Fruit fly (Drosophila melanogaster) whole organism, embryonic: ENCODE measurements around the gene Pop5.

Experiments used
- Atf6 ChIP-seq: fragments of 200-800 bp; sonication (Bioruptor generic); IDR thresholded peaks from 2 replicates; pipeline ENCODE4 v1.3.6; 2022; ENCODE audit warnings: missing biosample characterization, missing genetic modification characterization
- CG10654 ChIP-seq: fragments of 200-800 bp; sonication (Bioruptor generic); optimal IDR thresholded peaks from 2 replicates; lab custom pipeline; 2016; ENCODE audit warnings: missing biosample characterization, missing genetic modification characterization
- CG11085 ChIP-seq: fragments of 200-800 bp; sonication (Bioruptor generic); IDR thresholded peaks from 2 replicates; pipeline ENCODE4 v1.3.6; 2022; ENCODE audit warnings: missing biosample characterization, missing genetic modification characterization
- CG11504 ChIP-seq: fragments of 200-800 bp; sonication (Bioruptor generic); optimal IDR thresholded peaks from 3 replicates; lab custom pipeline; 2019; ENCODE audit warnings: missing biosample characterization, mild to moderate bottlenecking, missing genetic modification characterization, moderate library complexity
- CG12071 ChIP-seq: fragments of 200-800 bp; sonication (Bioruptor generic); optimal IDR thresholded peaks from 3 replicates; lab custom pipeline; 2018; ENCODE audit warnings: missing biosample characterization, mild to moderate bottlenecking, missing genetic modification characterization
- CG1233 ChIP-seq: fragments of 200-800 bp; sonication (Bioruptor generic); optimal IDR thresholded peaks from 4 replicates; lab custom pipeline; 2018; ENCODE audit warnings: missing biosample characterization, mild to moderate bottlenecking, missing genetic modification characterization
- CG12659 ChIP-seq: fragments of 200-800 bp; sonication (Bioruptor generic); optimal IDR thresholded peaks from 3 replicates; lab custom pipeline; 2017; ENCODE audit warnings: mild to moderate bottlenecking, missing biosample characterization, missing genetic modification reagents, missing genetic modification characterization
- CG13624 ChIP-seq: fragments of 200-800 bp; sonication (Bioruptor generic); optimal IDR thresholded peaks from 2 replicates; lab custom pipeline; 2016; ENCODE audit warnings: missing biosample characterization, missing genetic modification characterization
- CG15601 ChIP-seq: fragments of 200-800 bp; sonication (Bioruptor generic); optimal IDR thresholded peaks from 3 replicates; lab custom pipeline; 2019; ENCODE audit warnings: missing biosample characterization, mild to moderate bottlenecking, missing genetic modification characterization, moderate library complexity
- CG16815 ChIP-seq: fragments of 200-800 bp; sonication (Bioruptor generic); optimal IDR thresholded peaks from 3 replicates; lab custom pipeline; 2017; ENCODE audit warnings: missing biosample characterization, mild to moderate bottlenecking, missing genetic modification characterization
- CG2116 ChIP-seq: fragments of 200-800 bp; sonication (Bioruptor generic); optimal IDR thresholded peaks from 3 replicates; lab custom pipeline; 2018; ENCODE audit warnings: missing biosample characterization, mild to moderate bottlenecking, missing genetic modification characterization
- CG2678 ChIP-seq: fragments of 200-800 bp; sonication (Bioruptor generic); optimal IDR thresholded peaks from 3 replicates; lab custom pipeline; 2019; ENCODE audit warnings: missing biosample characterization, mild to moderate bottlenecking, missing genetic modification characterization, moderate library complexity
- CG2712 ChIP-seq: fragments of 200-800 bp; optimal IDR thresholded peaks from 3 replicates; lab custom pipeline; 2019; ENCODE audit warnings: missing biosample characterization, mild to moderate bottlenecking, missing genetic modification characterization, moderate library complexity
- CG32532 ChIP-seq: fragments of 200-800 bp; sonication (Bioruptor generic); IDR thresholded peaks from 2 replicates; pipeline ENCODE4 v1.3.6; 2022; ENCODE audit warnings: missing biosample characterization, missing genetic modification characterization
- CG3407 ChIP-seq: fragments of 200-800 bp; sonication (Bioruptor generic); optimal IDR thresholded peaks from 2 replicates; lab custom pipeline; 2018; ENCODE audit warnings: missing biosample characterization, mild to moderate bottlenecking, missing genetic modification characterization
- CG3847 ChIP-seq: fragments of 200-800 bp; sonication (Bioruptor generic); IDR thresholded peaks from 2 replicates; pipeline ENCODE4 v1.3.6; 2022; ENCODE audit warnings: missing biosample characterization, missing genetic modification characterization
- CG6854 ChIP-seq: fragments of 200-800 bp; sonication (Bioruptor generic); optimal IDR thresholded peaks from 3 replicates; lab custom pipeline; 2017; ENCODE audit warnings: missing biosample characterization, mild to moderate bottlenecking, missing genetic modification characterization
- CG7963 ChIP-seq: fragments of 200-800 bp; sonication (Bioruptor generic); IDR thresholded peaks from 3 replicates; pipeline ENCODE4 v1.3.6; 2022; ENCODE audit warnings: missing biosample characterization, missing genetic modification characterization; ENCODE audit not compliant: partially characterized antibody
- CG7987 ChIP-seq: fragments of 200-800 bp; sonication (Bioruptor generic); optimal IDR thresholded peaks from 2 replicates; lab custom pipeline; 2018; ENCODE audit warnings: missing biosample characterization, mild to moderate bottlenecking, missing genetic modification characterization, moderate library complexity
- CG8089 ChIP-seq: fragments of 200-800 bp; sonication (Bioruptor generic); optimal IDR thresholded peaks from 3 replicates; lab custom pipeline; 2016; ENCODE audit warnings: missing biosample characterization, missing genetic modification characterization
- CG8290 ChIP-seq, 3 experiments: fragments of 200-800 bp; sonication (Bioruptor generic); optimal IDR thresholded peaks; 2 replicates each; lab custom pipeline; 2016 to 2019; ENCODE audit warnings: missing biosample characterization in 3 of 3, missing genetic modification characterization in 3 of 3, mild to moderate bottlenecking in 2 of 3, moderate library complexity in 1 of 3
- CG8478 ChIP-seq: fragments of >200 bp; optimal IDR thresholded peaks from 2 replicates; lab custom pipeline; 2018
- Drgx ChIP-seq: fragments of 200-800 bp; sonication (Bioruptor generic); IDR thresholded peaks from 2 replicates; pipeline ENCODE4 v1.3.6; 2022; ENCODE audit warnings: missing biosample characterization, missing genetic modification characterization
- H15 ChIP-seq: fragments of 200-800 bp; sonication (Bioruptor generic); IDR thresholded peaks from 3 replicates; pipeline ENCODE4 v1.3.6; 2022; ENCODE audit warnings: missing biosample characterization, missing genetic modification characterization
- Hsf ChIP-seq: fragments of 200-800 bp; sonication (Bioruptor generic); optimal IDR thresholded peaks from 3 replicates; lab custom pipeline; 2016; ENCODE audit warnings: missing biosample characterization, missing genetic modification characterization
- Med ChIP-seq: fragments of 200-800 bp; sonication (Bioruptor generic); peaks from one replicate; lab custom pipeline; 2016; ENCODE audit warnings: missing biosample characterization, missing genetic modification characterization, mild to moderate bottlenecking, inconsistent platforms, moderate library complexity
- Poxn ChIP-seq: fragments of 200-800 bp; sonication (Bioruptor generic); IDR thresholded peaks from 2 replicates; pipeline ENCODE4 v1.3.6; 2022; ENCODE audit warnings: missing biosample characterization, missing genetic modification characterization
- Side ChIP-seq: fragments of 200-800 bp; sonication (Bioruptor generic); optimal IDR thresholded peaks from 2 replicates; lab custom pipeline; 2016; ENCODE audit warnings: missing biosample characterization, missing genetic modification characterization
- Ssrp ChIP-seq: fragments of 200-800 bp; sonication (Bioruptor generic); optimal IDR thresholded peaks from 2 replicates; lab custom pipeline; 2018; ENCODE audit warnings: missing biosample characterization, mild to moderate bottlenecking, missing genetic modification characterization, moderate library complexity
- Xbp1 ChIP-seq: fragments of 200-800 bp; sonication (Bioruptor generic); optimal IDR thresholded peaks from 3 replicates; lab custom pipeline; 2016; ENCODE audit warnings: missing biosample characterization, mild to moderate bottlenecking, missing genetic modification characterization
- Xrp1 ChIP-seq: fragments of 200-800 bp; sonication (Bioruptor generic); IDR thresholded peaks from 2 replicates; pipeline ENCODE4 v1.3.6; 2022; ENCODE audit warnings: missing biosample characterization, missing genetic modification characterization
- bbx ChIP-seq: fragments of 200-800 bp; sonication (Bioruptor generic); IDR thresholded peaks from 2 replicates; pipeline ENCODE4 v1.3.6; 2022; ENCODE audit warnings: missing biosample characterization, missing genetic modification characterization; ENCODE audit not compliant: partially characterized antibody
- croc ChIP-seq: fragments of 200-800 bp; sonication (Bioruptor generic); conservative IDR thresholded peaks from 3 replicates; pipeline ENCODE4 v1.3.6; 2022; ENCODE audit warnings: missing biosample characterization, missing genetic modification characterization
- en ChIP-seq: fragments of 200-800 bp; sonication (Bioruptor generic); optimal IDR thresholded peaks from 2 replicates; lab custom pipeline; 2016; ENCODE audit warnings: missing biosample characterization, missing genetic modification characterization
- fu2 ChIP-seq: fragments of 200-800 bp; sonication (Bioruptor generic); optimal IDR thresholded peaks from 2 replicates; lab custom pipeline; 2016; ENCODE audit warnings: missing biosample characterization, missing genetic modification characterization
- jing ChIP-seq: fragments of 200-800 bp; sonication (Bioruptor generic); optimal IDR thresholded peaks from 2 replicates; lab custom pipeline; 2018; ENCODE audit warnings: missing biosample characterization, mild to moderate bottlenecking, missing genetic modification characterization
- klu ChIP-seq: fragments of 200-800 bp; sonication (Bioruptor generic); IDR thresholded peaks from 2 replicates; pipeline ENCODE4 v1.3.6; 2022; ENCODE audit warnings: missing biosample characterization, missing genetic modification characterization
- knrl ChIP-seq: fragments of 200-800 bp; sonication (Bioruptor generic); IDR thresholded peaks from 3 replicates; pipeline ENCODE4 v1.3.6; 2022; ENCODE audit warnings: missing biosample characterization, missing genetic modification characterization; ENCODE audit not compliant: partially characterized antibody
- mirr ChIP-seq: fragments of 200-800 bp; sonication (Bioruptor generic); optimal IDR thresholded peaks from 3 replicates; lab custom pipeline; 2018; ENCODE audit warnings: missing biosample characterization, mild to moderate bottlenecking, missing genetic modification characterization
- p53 ChIP-seq: fragments of 200-800 bp; sonication (Bioruptor generic); optimal IDR thresholded peaks from 2 replicates; lab custom pipeline; 2016; ENCODE audit warnings: missing biosample characterization, missing genetic modification characterization
- schlank ChIP-seq: fragments of 200-800 bp; sonication (Bioruptor generic); optimal IDR thresholded peaks from 2 replicates; lab custom pipeline; 2018; ENCODE audit warnings: missing biosample characterization, mild to moderate bottlenecking, missing genetic modification characterization
- shn ChIP-seq: fragments of 200-800 bp; sonication (Bioruptor generic); optimal IDR thresholded peaks from 3 replicates; lab custom pipeline; 2016; ENCODE audit warnings: missing biosample characterization, missing genetic modification characterization
- slp2 ChIP-seq: fragments of 200-800 bp; sonication (Bioruptor generic); optimal IDR thresholded peaks from 2 replicates; lab custom pipeline; 2016; ENCODE audit warnings: missing biosample characterization, missing genetic modification characterization
- sob ChIP-seq: fragments of 200-800 bp; sonication (Bioruptor generic); IDR thresholded peaks from 2 replicates; pipeline ENCODE4 v1.3.6; 2022; ENCODE audit warnings: missing biosample characterization, missing genetic modification characterization
- sug ChIP-seq: fragments of 200-800 bp; optimal IDR thresholded peaks from 2 replicates; lab custom pipeline; 2019; ENCODE audit warnings: missing biosample characterization, mild to moderate bottlenecking, missing genetic modification characterization, moderate library complexity
- tgo ChIP-seq: fragments of 200-800 bp; sonication (Bioruptor generic); IDR thresholded peaks from 3 replicates; pipeline ENCODE4 v1.3.6; 2022; ENCODE audit warnings: missing biosample characterization, missing genetic modification characterization
- tna ChIP-seq: fragments of 200-800 bp; sonication (Bioruptor generic); IDR thresholded peaks from 2 replicates; pipeline ENCODE4 v1.3.6; 2022; ENCODE audit warnings: missing biosample characterization, missing genetic modification characterization; ENCODE audit not compliant: partially characterized antibody
- tup ChIP-seq: fragments of 200-800 bp; sonication (Bioruptor generic); optimal IDR thresholded peaks from 2 replicates; lab custom pipeline; 2016; ENCODE audit warnings: missing biosample characterization, mild to moderate bottlenecking, missing genetic modification characterization, moderate library complexity
- zfh2 ChIP-seq: fragments of 200-800 bp; sonication (Bioruptor generic); optimal IDR thresholded peaks from 2 replicates; lab custom pipeline; 2016; ENCODE audit warnings: missing biosample characterization, missing genetic modification characterization

Gene Pop5

DNA sequence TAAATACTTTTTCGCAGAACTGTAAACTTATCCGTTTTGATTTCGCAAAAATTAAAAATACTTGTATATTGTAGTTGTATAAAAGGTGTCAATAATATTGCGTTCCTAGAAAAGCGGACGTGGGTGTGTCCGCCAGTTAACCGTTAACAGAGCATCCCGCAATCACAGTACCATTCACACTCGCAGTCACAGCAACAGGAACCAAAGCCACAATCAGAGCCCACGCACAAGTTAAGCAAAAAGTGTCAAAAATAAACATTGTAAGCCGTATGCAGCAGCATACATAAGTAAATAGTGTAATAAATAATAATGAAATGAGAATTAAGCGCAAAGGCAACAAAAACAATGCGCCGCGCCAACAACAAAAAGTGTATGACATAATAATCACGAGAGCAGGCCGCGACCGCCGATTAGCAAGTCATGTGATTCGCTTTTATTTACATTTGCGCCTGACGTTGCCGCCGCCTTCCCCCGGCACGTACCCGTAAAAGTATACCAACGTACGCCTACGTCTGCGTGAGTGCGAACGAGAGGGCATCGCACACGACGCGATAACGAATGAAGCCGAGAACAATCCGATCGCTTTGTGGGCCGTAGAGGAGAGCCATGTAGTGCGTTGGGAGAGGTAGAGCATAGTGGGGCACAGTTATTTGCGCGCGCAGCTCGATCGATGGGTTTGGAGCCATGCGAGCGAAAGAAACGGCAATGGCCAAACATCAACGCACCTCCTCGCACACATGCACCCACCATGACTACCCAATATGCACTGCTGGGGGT, 34.9 kb downstream of the Pop5 start (continued):
- TF ChIP-seq shn = peak; percentile 15
- TF ChIP-seq CG13624 (GFP tag; lab: Kevin White, UChicago) = no peak
- TF ChIP-seq CG7963 (GFP tag; lab: Robert Waterston, UW) = 0 out of 3 replicates have a peak, but pooled peaks have one; percentile 45
- peak; percentile 82 for TF ChIP-seq CG7987 (GFP tag; lab: Kevin White, UChicago)
- peak; percentile 54 for TF ChIP-seq bbx (GFP tag; lab: Robert Waterston, UW)
- no peak for TF ChIP-seq knrl (GFP tag; lab: Robert Waterston, UW)
- peak; percentile 52 for TF ChIP-seq Ssrp (tag; lab: Kevin White, UChicago)
- peak; percentile 39 for TF ChIP-seq CG2678 (tag; lab: Kevin White, UChicago)
- TF ChIP-seq CG32532 (GFP tag; lab: Robert Waterston, UW) = peak; percentile 59
- peak; percentile 0 for TF ChIP-seq Hsf (GFP tag; lab: Kevin White, UChicago)
- no peak for TF ChIP-seq CG8089 (GFP tag; lab: Kevin White, UChicago)
- peak; percentile 56 for TF ChIP-seq CG6854 (GFP tag; lab: Kevin White, UChicago)
- TF ChIP-seq CG11504 (tag; lab: Kevin White, UChicago) = peak; percentile 63

- TF ChIP-seq tgo (GFP tag; lab: Robert Waterston, UW) = no peak
- no peak for TF ChIP-seq CG3407 (GFP tag; lab: Kevin White, UChicago)
- TF ChIP-seq fu2 (GFP tag; lab: Kevin White, UChicago) = no peak
- no peak for TF ChIP-seq CG12071 (GFP tag; lab: Kevin White, UChicago)
- TF ChIP-seq schlank = no peak
- no peak for TF ChIP-seq croc (GFP tag; lab: Robert Waterston, UW)
- no peak for TF ChIP-seq tup (GFP tag; lab: Kevin White, UChicago)
- no peak for TF ChIP-seq CG8478 (lab: Kevin White, UChicago)
- peak; percentile 12; the same call in 1 of the 2 replicates for TF ChIP-seq sob (GFP tag; lab: Robert Waterston, UW)
- no peak for TF ChIP-seq p53
- no peak for TF ChIP-seq H15 (GFP tag; lab: Robert Waterston, UW)
- TF ChIP-seq Xbp1 (GFP tag; lab: Kevin White, UChicago) = no peak
- peak; percentile 72 for TF ChIP-seq Med
- no peak for TF ChIP-seq CG16815 (GFP tag; lab: Kevin White, UChicago)
- no peak for TF ChIP-seq klu
- peak; percentile 78 for TF ChIP-seq sug
- TF ChIP-seq tna = no peak
- TF ChIP-seq mirr (GFP tag; lab: Kevin White, UChicago) = peak; percentile 48
- no peak for TF ChIP-seq CG11085 (GFP tag; lab: Robert Waterston, UW)
- no peak for TF ChIP-seq CG2116 (GFP tag; lab: Kevin White, UChicago)
- TF ChIP-seq CG12659 (GFP tag; lab: Kevin White, UChicago) = no peak
- no peak; the same call in 1 of the 2 replicates for TF ChIP-seq Poxn (GFP tag; lab: Robert Waterston, UW)
- TF ChIP-seq CG10654 (GFP tag; lab: Kevin White, UChicago) = no peak
- no peak for TF ChIP-seq Xrp1 (GFP tag; lab: Robert Waterston, UW)
- no peak for TF ChIP-seq CG8290 (GFP tag; optimal IDR thresholded peaks at IDR 0.05; lab: Kevin White, UChicago)
- peak in 1 of 2 experiments; percentile 59 for TF ChIP-seq CG8290 (tag; optimal IDR thresholded peaks at IDR 0.05; lab: Kevin White, UChicago)
- no peak for TF ChIP-seq CG2712 (tag; lab: Kevin White, UChicago)
- no peak for TF ChIP-seq CG3847 (GFP tag; lab: Robert Waterston, UW)
- TF ChIP-seq zfh2 = no peak
- TF ChIP-seq CG15601 (tag; lab: Kevin White, UChicago) = no peak
- TF ChIP-seq Side (GFP tag; lab: Kevin White, UChicago) = no peak
- TF ChIP-seq Drgx (GFP tag; lab: Robert Waterston, UW) = no peak
- TF ChIP-seq en (GFP tag; lab: Kevin White, UChicago) = no peak
- TF ChIP-seq slp2 = no peak
- TF ChIP-seq Atf6 = no peak
- TF ChIP-seq jing (GFP tag; lab: Kevin White, UChicago) = no peak
- no peak for TF ChIP-seq CG1233 (GFP tag; lab: Kevin White, UChicago)
These were observed 35.9 kb downstream of the Pop5 start for dm6 chr3L:17008911-17009364.
